Worm (Caenorhabditis elegans) whole organism, young adult: ENCODE measurements around the gene vrp-1.

Experiments used
- C17E4.6 ChIP-seq: fragments of 200-800 bp; sonication (Bioruptor generic); IDR thresholded peaks from 2 replicates; pipeline ENCODE4 v1.3.6; 2022; ENCODE audit warnings: missing genetic modification reagents, missing genetic modification characterization, missing compliant biosample characterization
- F52B5.7 ChIP-seq: sonication (generic microtip); optimal IDR thresholded peaks from 2 replicates; lab custom pipeline; 2016; ENCODE audit warnings: mild to moderate bottlenecking, missing genetic modification characterization, missing compliant biosample characterization
- cebp-1 ChIP-seq, 2 experiments: fragments of 200-800 bp in 1 of 2; sonication (Bioruptor generic) in 1 of 2; sonication (generic microtip) in 1 of 2; IDR thresholded peaks in 1 of 2; optimal IDR thresholded peaks in 1 of 2; 2 replicates each; pipeline versions ENCODE4 v1.3.6 to Lab custom; 2017 to 2022; ENCODE audit warnings: missing compliant biosample characterization in 2 of 2, missing genetic modification characterization in 2 of 2, mild to moderate bottlenecking in 1 of 2, missing genetic modification reagents in 1 of 2, moderate library complexity in 1 of 2
- die-1 ChIP-seq: sonication (generic microtip); optimal IDR thresholded peaks from 2 replicates; lab custom pipeline; 2016; ENCODE audit warnings: missing genotype, mild to moderate bottlenecking, missing genetic modification characterization, missing compliant biosample characterization
- dpl-1 ChIP-seq: fragments of 150-350 bp; optimal IDR thresholded peaks from 2 replicates; lab custom pipeline; 2014; ENCODE audit warnings: missing biosample characterization, missing genetic modification reagents, missing genetic modification characterization
- efl-1 ChIP-seq: fragments of 150-350 bp; optimal IDR thresholded peaks from 2 replicates; lab custom pipeline; 2014; ENCODE audit warnings: missing biosample characterization, missing genetic modification reagents, missing genetic modification characterization
- snpc-3.4 ChIP-seq: sonication (generic microtip); optimal IDR thresholded peaks from 2 replicates; lab custom pipeline; 2017; ENCODE audit warnings: missing genetic modification characterization, mild to moderate bottlenecking, missing compliant biosample characterization, antibody characterized with exemption, moderate library complexity, missing genotype, missing genetic modification reagents

DNA sequence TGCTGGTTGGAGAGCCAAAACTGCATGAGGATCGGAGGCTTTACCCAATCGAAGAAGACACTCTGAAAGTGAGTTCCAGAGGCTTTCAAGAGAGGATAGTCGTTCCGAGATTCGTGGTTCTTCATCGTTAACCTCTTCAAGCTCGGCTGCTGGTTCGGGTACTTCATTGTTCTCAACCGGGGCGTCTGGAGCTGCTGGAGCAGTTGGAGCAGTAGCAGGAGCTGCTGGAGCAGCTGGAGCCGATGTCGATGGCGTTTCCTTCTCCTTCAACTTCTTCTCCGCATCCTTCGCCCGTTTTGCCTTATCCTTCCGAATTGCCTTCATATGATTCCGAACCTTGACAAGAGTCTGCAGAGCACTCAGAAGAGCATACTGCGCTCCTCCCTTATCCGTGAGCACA is 23.0 kb downstream of the vrp-1 start:
- TF ChIP-seq snpc-3.4 (tag; lab: Kevin White, UChicago) (no peak), efl-1 (no peak), F52B5.7 (no peak), C17E4.6 (GFP tag; lab: Robert Waterston, UW) (no peak), dpl-1 (GFP tag; lab: Kevin White, UChicago) (no peak), die-1 (tag; lab: Kevin White, UChicago) (no peak), cebp-1 (GFP tag; IDR thresholded peaks at IDR 0.05; lab: Robert Waterston, UW) (no peak), cebp-1 (tag; optimal IDR thresholded peaks at IDR 0.05; lab: Kevin White, UChicago) (no peak)
